Fruit fly (Drosophila melanogaster): ENCODE data around the gene aay.

aay gene

dm6 chr3L:9424528-9424911 lies 1.5 kb downstream of the aay start (continued):
- TF ChIP-seq Aef1 (GFP tag; IDR thresholded peaks at IDR 0.05) (no peak), stwl (tag; optimal IDR thresholded peaks at IDR 0.05) (peak; percentile 39), NC2α (GFP tag; optimal IDR thresholded peaks at IDR 0.05) (no peak), wor (GFP tag; IDR thresholded peaks at IDR 0.05) (no peak), CG11247 (GFP tag; IDR thresholded peaks at IDR 0.05) (no peak), Six4 (GFP tag; optimal IDR thresholded peaks at IDR 0.05) (no peak), CG10431 (GFP tag; optimal IDR thresholded peaks at IDR 0.05) (no peak), CG30020 (tag; optimal IDR thresholded peaks at IDR 0.05) (no peak), CG9932 (GFP tag; IDR thresholded peaks at IDR 0.05) (0 out of 2 replicates have a peak, but pooled peaks have one; percentile 19), lbe (GFP tag; optimal IDR thresholded peaks at IDR 0.05) (peak; percentile 59), dpn (GFP tag; optimal IDR thresholded peaks at IDR 0.05) (no peak), CG2875 (GFP tag; optimal IDR thresholded peaks at IDR 0.05) (no peak), tll (GFP tag; optimal IDR thresholded peaks at IDR 0.05) (no peak), gcm (GFP tag; optimal IDR thresholded peaks at IDR 0.05) (peak; percentile 33), CG12219 (GFP tag; optimal IDR thresholded peaks at IDR 0.05) (no peak), E2f2 (GFP tag; IDR thresholded peaks at IDR 0.05) (peak; percentile 23; the same call in 1 of the 2 replicates), CG2678 (tag; optimal IDR thresholded peaks at IDR 0.05) (peak; percentile 53), fru (optimal IDR thresholded peaks at IDR 0.05) (no peak), cwo (GFP tag; optimal IDR thresholded peaks at IDR 0.05) (peak; percentile 15), pfk (GFP tag; optimal IDR thresholded peaks at IDR 0.05) (no peak), CG43689 (GFP tag; IDR thresholded peaks at IDR 0.05) (no peak), mld (GFP tag; IDR thresholded peaks at IDR 0.05; ENCODE audit: partially characterized antibody) (no peak), org-1 (GFP tag; optimal IDR thresholded peaks at IDR 0.05) (no peak), Rfx (GFP tag; IDR thresholded peaks at IDR 0.05) (peak; percentile 50; the same call in 1 of the 2 replicates), mam (GFP tag; optimal IDR thresholded peaks at IDR 0.05) (no peak), Kr (GFP tag; optimal IDR thresholded peaks at IDR 0.05) (no peak), pzg (GFP tag; optimal IDR thresholded peaks at IDR 0.05) (no peak), Neu2 (GFP tag; optimal IDR thresholded peaks at IDR 0.05; ENCODE audit: borderline replicate concordance) (no peak), oc (tag; optimal IDR thresholded peaks at IDR 0.05) (no peak), CG6683 (GFP tag; optimal IDR thresholded peaks at IDR 0.05) (peak; percentile 33), CG1647 (GFP tag; optimal IDR thresholded peaks at IDR 0.05) (no peak), NfI (GFP tag; optimal IDR thresholded peaks at IDR 0.05) (peak; percentile 10), CG13775 (GFP tag; optimal IDR thresholded peaks at IDR 0.05) (peak; percentile 20), CG3847 (GFP tag; IDR thresholded peaks at IDR 0.05) (0 out of 2 replicates have a peak, but pooled peaks have one; percentile 21), nerfin-1 (tag; optimal IDR thresholded peaks at IDR 0.05) (peak; percentile 27), chif (GFP tag; optimal IDR thresholded peaks at IDR 0.05) (no peak), Vsx1 (GFP tag; optimal IDR thresholded peaks at IDR 0.05) (peak; percentile 16), CG7839 (tag; optimal IDR thresholded peaks at IDR 0.05) (peak; percentile 36), Hmr (GFP tag; optimal IDR thresholded peaks at IDR 0.05) (peak; percentile 40), Side (GFP tag; optimal IDR thresholded peaks at IDR 0.05) (no peak), Oli (tag; optimal IDR thresholded peaks at IDR 0.05) (peak; percentile 2), Ets65A (GFP tag) (no peak), lilli (GFP tag; optimal IDR thresholded peaks at IDR 0.05) (no peak), CG12299 (tag; optimal IDR thresholded peaks at IDR 0.05) (peak; percentile 56), gfzf (GFP tag; optimal IDR thresholded peaks at IDR 0.05) (no peak), gsb-n (tag; optimal IDR thresholded peaks at IDR 0.05) (peak; percentile 45), Nf-YC (tag; optimal IDR thresholded peaks at IDR 0.05) (peak; percentile 37), Ravus (GFP tag; IDR thresholded peaks at IDR 0.05) (no peak), aop (GFP tag; IDR thresholded peaks at IDR 0.05) (no peak), vvl (GFP tag; IDR thresholded peaks at IDR 0.05) (peak; percentile 91), pum (GFP tag; optimal IDR thresholded peaks at IDR 0.05) (no peak)

Data from whole organism, embryonic.